Worm (Caenorhabditis elegans): ENCODE data around the gene aagr-1.

Gene aagr-1

ce11 chrIV:8366295-8366694 is at the start of gene aagr-1:
Gene aagr-1 (plus strand): TSS chrIV:8366521.
- peak; percentile 15 for TF ChIP-seq him-1 (tag; optimal IDR thresholded peaks at IDR 0.05)
- TF ChIP-seq nhr-80 (tag; optimal IDR thresholded peaks at IDR 0.05), result peak; percentile 66
- TF ChIP-seq Y56A3A.18 (GFP tag; IDR thresholded peaks at IDR 0.05), result no peak

ce11 chrIV:8317800-8318199 is 48.5 kb upstream of the aagr-1 start:
- TF ChIP-seq lag-1 (GFP tag; IDR thresholded peaks at IDR 0.05), result no peak
- no peak for TF ChIP-seq ztf-6 (GFP tag; IDR thresholded peaks at IDR 0.05)
- TF ChIP-seq lir-1 (GFP tag; conservative IDR thresholded peaks at IDR 0.05), result no peak
- no peak for TF ChIP-seq hlh-12 (tag; optimal IDR thresholded peaks at IDR 0.05)
- no peak for TF ChIP-seq attf-6 (GFP tag; IDR thresholded peaks at IDR 0.05)
- no peak for TF ChIP-seq nhr-120 (GFP tag; IDR thresholded peaks at IDR 0.05)
- TF ChIP-seq mxl-1 (tag; optimal IDR thresholded peaks at IDR 0.05), result no peak
- no peak for TF ChIP-seq F57C9.4 (tag; optimal IDR thresholded peaks at IDR 0.05)
- no peak for TF ChIP-seq Y56A3A.18 (GFP tag; IDR thresholded peaks at IDR 0.05)
- no peak for TF ChIP-seq F55B11.4 (tag; optimal IDR thresholded peaks at IDR 0.05; ENCODE audit: borderline replicate concordance, insufficient read depth)
- no peak for TF ChIP-seq ztf-3 (GFP tag; optimal IDR thresholded peaks at IDR 0.05)

ce11 chrIV:8318799-8319198 is 47.5 kb upstream of the aagr-1 start:
- TF ChIP-seq ceh-27 (GFP tag; optimal IDR thresholded peaks at IDR 0.05) (no peak), F52B5.7 (tag; optimal IDR thresholded peaks at IDR 0.05) (no peak), mxl-1 (tag; optimal IDR thresholded peaks at IDR 0.05) (no peak), athp-1 (tag; optimal IDR thresholded peaks at IDR 0.05) (no peak), snpc-3.4 (tag; optimal IDR thresholded peaks at IDR 0.05) (no peak), rpc-1 (optimal IDR thresholded peaks at IDR 0.05) (no peak), rpc-1 (tag; optimal IDR thresholded peaks at IDR 0.05) (no peak), die-1 (tag; optimal IDR thresholded peaks at IDR 0.05) (no peak), cebp-1 (GFP tag; IDR thresholded peaks at IDR 0.05) (no peak), cebp-1 (tag; optimal IDR thresholded peaks at IDR 0.05) (no peak), chd-7 (tag; optimal IDR thresholded peaks at IDR 0.05) (no peak), sea-2 (GFP tag; IDR thresholded peaks at IDR 0.05) (no peak), let-526 (GFP tag; IDR thresholded peaks at IDR 0.05) (no peak), atf-7 (tag; optimal IDR thresholded peaks at IDR 0.05) (no peak), lin-54 (GFP tag; optimal IDR thresholded peaks at IDR 0.05) (no peak), Y95B8A.8 (GFP tag; IDR thresholded peaks at IDR 0.05) (no peak), ceh-40 (GFP tag; IDR thresholded peaks at IDR 0.05) (no peak), Y79H2A.3 (GFP tag; conservative IDR thresholded peaks at IDR 0.05) (no peak), lsy-27 (tag; optimal IDR thresholded peaks at IDR 0.05; ENCODE audit: borderline replicate concordance, insufficient read depth) (no peak)

ce11 chrIV:8325667-8326066 is 40.7 kb upstream of the aagr-1 start, which contains the start of gene F35H10.3:
Gene F35H10.3 (plus strand): TSS chrIV:8325967.
- no peak for TF ChIP-seq nfya-2 (GFP tag; IDR thresholded peaks at IDR 0.05)
- no peak for TF ChIP-seq madf-8 (GFP tag; conservative IDR thresholded peaks at IDR 0.05)
- no peak for TF ChIP-seq aptf-2 (GFP tag; conservative IDR thresholded peaks at IDR 0.05)
- TF ChIP-seq Y95B8A.8 (GFP tag; IDR thresholded peaks at IDR 0.05), result no peak
- no peak for TF ChIP-seq F23B12.7 (tag; optimal IDR thresholded peaks at IDR 0.05; ENCODE audit: insufficient read depth)
- no peak for TF ChIP-seq ztf-18 (tag; optimal IDR thresholded peaks at IDR 0.05)
- no peak for TF ChIP-seq rec-8 (tag; optimal IDR thresholded peaks at IDR 0.05)
- TF ChIP-seq sptf-2 (GFP tag; optimal IDR thresholded peaks at IDR 0.05), result no peak
- no peak for TF ChIP-seq snpc-3.4 (tag; optimal IDR thresholded peaks at IDR 0.05)
- no peak for TF ChIP-seq sea-2 (GFP tag; IDR thresholded peaks at IDR 0.05)
- no peak for TF ChIP-seq snpc-1.1 (tag; optimal IDR thresholded peaks at IDR 0.05; ENCODE audit: insufficient read depth)
- no peak for TF ChIP-seq bed-1 (GFP tag; IDR thresholded peaks at IDR 0.05)
- TF ChIP-seq xnd-1 (tag; optimal IDR thresholded peaks at IDR 0.05), result no peak
- no peak for TF ChIP-seq mel-28 (tag; optimal IDR thresholded peaks at IDR 0.05; ENCODE audit: borderline replicate concordance)
- no peak for TF ChIP-seq nfyb-1 (GFP tag; IDR thresholded peaks at IDR 0.05)
- no peak for TF ChIP-seq B0035.1 (tag; optimal IDR thresholded peaks at IDR 0.05)
- TF ChIP-seq ceh-27 (GFP tag; optimal IDR thresholded peaks at IDR 0.05), result no peak
- no peak for TF ChIP-seq dpff-1 (tag; optimal IDR thresholded peaks at IDR 0.05)
